Fruit fly (Drosophila melanogaster): ENCODE data around the gene TM9SF4.

DNA sequence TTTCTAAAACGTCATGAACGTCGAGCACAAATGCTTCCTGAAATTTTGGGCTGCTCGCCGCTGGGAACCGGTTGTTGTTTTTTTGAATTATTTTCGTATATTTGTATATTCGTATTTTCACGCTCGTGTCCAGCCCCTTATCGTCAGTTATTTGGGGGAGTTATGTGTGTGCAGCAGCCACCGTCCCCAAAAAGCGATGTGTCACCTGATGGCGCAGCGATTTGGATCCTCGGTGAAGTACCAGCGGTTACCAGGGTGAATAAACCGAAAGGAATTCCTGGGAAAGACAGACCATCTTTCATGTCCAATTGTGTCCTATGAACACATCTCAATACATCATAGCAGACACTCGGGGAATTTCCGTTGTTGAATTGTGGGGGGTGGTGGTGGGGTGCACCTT, 73.4 kb downstream of the TM9SF4 start:
- TF ChIP-seq h (optimal IDR thresholded peaks at IDR 0.05) (no peak), Myc (optimal IDR thresholded peaks at IDR 0.05) (no peak), psq (optimal IDR thresholded peaks at IDR 0.05) (no peak), ttk (optimal IDR thresholded peaks at IDR 0.05) (no peak), insv (optimal IDR thresholded peaks at IDR 0.05) (no peak), Sin3A (optimal IDR thresholded peaks at IDR 0.05) (no peak)
